Fruit fly (Drosophila melanogaster) whole organism, prepupa: ENCODE measurements around the gene Gcn5.
A peak's percentile ranks its signal among the peaks of the same experiment; 100 is the strongest.

Experiments
- Blimp-1 ChIP-seq: fragments of 200-800 bp; sonication (Bioruptor generic); optimal IDR thresholded peaks from 3 replicates; lab custom pipeline; 2017; ENCODE audit warnings: missing biosample characterization, missing genetic modification characterization, mild to moderate bottlenecking, moderate library complexity, missing genetic modification reagents
- CG10631 ChIP-seq: fragments of 200-800 bp; sonication (Bioruptor generic); optimal IDR thresholded peaks from 2 replicates; lab custom pipeline; 2016; ENCODE audit warnings: missing biosample characterization, missing genetic modification characterization
- CG10669 ChIP-seq: fragments of 200-800 bp; sonication (Bioruptor generic); optimal IDR thresholded peaks from 3 replicates; lab custom pipeline; 2018; ENCODE audit warnings: missing biosample characterization, mild to moderate bottlenecking, missing genetic modification characterization, moderate library complexity
- CG11294 ChIP-seq: fragments of 200-800 bp; sonication (Bioruptor generic); IDR thresholded peaks from 2 replicates; pipeline ENCODE4 v1.3.6; 2022; ENCODE audit warnings: missing biosample characterization, missing genetic modification characterization
- CG11762 ChIP-seq: fragments of 200-800 bp; sonication (Bioruptor generic); optimal IDR thresholded peaks from 3 replicates; lab custom pipeline; 2016; ENCODE audit warnings: missing biosample characterization, missing genetic modification characterization; ENCODE audit not compliant: insufficient read depth
- CG11902 ChIP-seq: fragments of 200-800 bp; sonication (Bioruptor generic); optimal IDR thresholded peaks from 3 replicates; lab custom pipeline; 2016; ENCODE audit warnings: missing biosample characterization, missing genetic modification characterization
- CG15336 ChIP-seq: fragments of 200-800 bp; sonication (Bioruptor generic); IDR thresholded peaks from 2 replicates; pipeline ENCODE4 v1.3.6; 2022; ENCODE audit warnings: missing biosample characterization, missing genetic modification characterization
- CG1621 ChIP-seq: fragments of 200-800 bp; sonication (Bioruptor generic); optimal IDR thresholded peaks from 3 replicates; lab custom pipeline; 2018; ENCODE audit warnings: missing biosample characterization, mild to moderate bottlenecking, missing genetic modification characterization
- CG3032 ChIP-seq: fragments of 200-800 bp; optimal IDR thresholded peaks from 2 replicates; lab custom pipeline; 2019; ENCODE audit warnings: missing biosample characterization, mild to moderate bottlenecking, missing genetic modification characterization, moderate library complexity
- CG31627 ChIP-seq: fragments of 200-800 bp; sonication (Bioruptor generic); optimal IDR thresholded peaks from 3 replicates; lab custom pipeline; 2016; ENCODE audit warnings: missing biosample characterization, missing genetic modification characterization
- CG32006 ChIP-seq: fragments of 200-800 bp; sonication (Bioruptor generic); optimal IDR thresholded peaks from 3 replicates; lab custom pipeline; 2017; ENCODE audit warnings: missing biosample characterization, mild to moderate bottlenecking, missing genetic modification characterization
- CG34406 ChIP-seq: fragments of 200-800 bp; sonication (Bioruptor generic); optimal IDR thresholded peaks from 3 replicates; lab custom pipeline; 2016; ENCODE audit warnings: missing biosample characterization, missing genetic modification characterization
- CG3919 ChIP-seq: fragments of 200-800 bp; sonication (Bioruptor generic); optimal IDR thresholded peaks from 3 replicates; lab custom pipeline; 2016; ENCODE audit warnings: missing biosample characterization, missing genetic modification characterization
- CG6163 ChIP-seq: fragments of 200-800 bp; sonication (Bioruptor generic); IDR thresholded peaks from 3 replicates; pipeline ENCODE4 v1.3.6; 2022; ENCODE audit warnings: missing biosample characterization, missing genetic modification characterization
- CG6276 ChIP-seq: fragments of 200-800 bp; sonication (Bioruptor generic); optimal IDR thresholded peaks from 2 replicates; lab custom pipeline; 2017; ENCODE audit warnings: missing biosample characterization, mild to moderate bottlenecking, missing genetic modification characterization
- CG6808 ChIP-seq: fragments of 200-800 bp; sonication (Bioruptor generic); optimal IDR thresholded peaks from 3 replicates; lab custom pipeline; 2017; ENCODE audit warnings: missing biosample characterization, missing genetic modification characterization, mild to moderate bottlenecking, moderate library complexity, missing genetic modification reagents
- CG6854 ChIP-seq: fragments of 200-800 bp; sonication (Bioruptor generic); optimal IDR thresholded peaks from 2 replicates; lab custom pipeline; 2017; ENCODE audit warnings: missing biosample characterization, mild to moderate bottlenecking, missing genetic modification characterization
- CG7368 ChIP-seq: fragments of 200-800 bp; sonication (Bioruptor generic); optimal IDR thresholded peaks from 3 replicates; lab custom pipeline; 2016; ENCODE audit warnings: missing biosample characterization, missing genetic modification characterization
- CG8119 ChIP-seq: fragments of 200-800 bp; sonication (Bioruptor generic); IDR thresholded peaks from 3 replicates; pipeline ENCODE4 v1.3.6; 2022; ENCODE audit warnings: missing biosample characterization, missing genetic modification characterization
- CG8319 ChIP-seq: fragments of 200-800 bp; sonication (Bioruptor generic); optimal IDR thresholded peaks from 3 replicates; lab custom pipeline; 2016; ENCODE audit warnings: missing biosample characterization, missing genetic modification characterization
- CG9139 ChIP-seq: fragments of 200-800 bp; sonication (Bioruptor generic); optimal IDR thresholded peaks from 3 replicates; lab custom pipeline; 2017; ENCODE audit warnings: missing biosample characterization, mild to moderate bottlenecking, missing genetic modification characterization
- Eip75B ChIP-seq: fragments of 200-800 bp; sonication (Bioruptor generic); optimal IDR thresholded peaks from 3 replicates; lab custom pipeline; 2016; ENCODE audit warnings: missing biosample characterization, missing genetic modification characterization
- Eip78C ChIP-seq: fragments of 200-800 bp; sonication (Bioruptor generic); peaks from one replicate; lab custom pipeline; 2016; ENCODE audit warnings: missing biosample characterization, missing genetic modification characterization
- Ets21C ChIP-seq: fragments of 200-800 bp; sonication (Bioruptor generic); optimal IDR thresholded peaks from 3 replicates; lab custom pipeline; 2016; ENCODE audit warnings: missing biosample characterization, missing genetic modification characterization
- Ets96B ChIP-seq: fragments of 200-800 bp; optimal IDR thresholded peaks from 2 replicates; lab custom pipeline; 2019; ENCODE audit warnings: missing biosample characterization, mild to moderate bottlenecking, missing genetic modification characterization, moderate library complexity
- Gug ChIP-seq: fragments of 200-800 bp; sonication (Bioruptor generic); IDR thresholded peaks from 2 replicates; pipeline ENCODE4 v1.3.6; 2022; ENCODE audit warnings: missing biosample characterization, missing genetic modification characterization
- Hr38 ChIP-seq: sonication (Bioruptor generic); optimal IDR thresholded peaks from 2 replicates; lab custom pipeline; 2016; ENCODE audit warnings: missing biosample characterization, missing genetic modification characterization
- Hr39 ChIP-seq: fragments of 200-800 bp; sonication (Bioruptor generic); optimal IDR thresholded peaks from 2 replicates; lab custom pipeline; 2016; ENCODE audit warnings: missing biosample characterization, missing genetic modification characterization
- Hr4 ChIP-seq: fragments of 200-800 bp; sonication (Bioruptor generic); optimal IDR thresholded peaks from 3 replicates; lab custom pipeline; 2016; ENCODE audit warnings: missing biosample characterization, missing genetic modification characterization
- Lpt ChIP-seq: fragments of 200-800 bp; sonication (Bioruptor generic); optimal IDR thresholded peaks from 3 replicates; lab custom pipeline; 2016; ENCODE audit warnings: missing biosample characterization, missing genetic modification characterization
- Met ChIP-seq: fragments of 200-800 bp; sonication (Bioruptor generic); optimal IDR thresholded peaks from 3 replicates; lab custom pipeline; 2016; ENCODE audit warnings: missing biosample characterization, missing genetic modification characterization
- OdsH ChIP-seq: fragments of 200-800 bp; sonication (Bioruptor generic); optimal IDR thresholded peaks from 3 replicates; lab custom pipeline; 2016; ENCODE audit warnings: missing biosample characterization, missing genetic modification characterization
- Smox ChIP-seq: fragments of 200-800 bp; sonication (Bioruptor generic); optimal IDR thresholded peaks from 3 replicates; lab custom pipeline; 2016; ENCODE audit warnings: missing biosample characterization, missing genetic modification characterization
- Sox102F ChIP-seq: fragments of 200-800 bp; sonication (Bioruptor generic); optimal IDR thresholded peaks from 2 replicates; lab custom pipeline; 2016; ENCODE audit warnings: missing biosample characterization, mild to moderate bottlenecking, missing genetic modification characterization
- Sox14 ChIP-seq: fragments of 200-800 bp; sonication (Bioruptor generic); optimal IDR thresholded peaks from 3 replicates; lab custom pipeline; 2016; ENCODE audit warnings: missing biosample characterization, missing genetic modification characterization
- Sox15 ChIP-seq: fragments of 200-800 bp; sonication (Bioruptor generic); optimal IDR thresholded peaks from 3 replicates; lab custom pipeline; 2016; ENCODE audit warnings: missing biosample characterization, missing genetic modification characterization
- achi ChIP-seq: fragments of 200-800 bp; sonication (Bioruptor generic); optimal IDR thresholded peaks from 3 replicates; lab custom pipeline; 2016; ENCODE audit warnings: missing biosample characterization, missing genetic modification characterization
- acj6 ChIP-seq: fragments of 200-800 bp; sonication (Bioruptor generic); optimal IDR thresholded peaks from 3 replicates; lab custom pipeline; 2016; ENCODE audit warnings: missing biosample characterization, missing genetic modification characterization
- cyc ChIP-seq: fragments of 200-800 bp; sonication (Bioruptor generic); optimal IDR thresholded peaks from 3 replicates; lab custom pipeline; 2016; ENCODE audit warnings: missing biosample characterization, missing genetic modification characterization
- dac ChIP-seq: fragments of 200-800 bp; sonication (Bioruptor generic); optimal IDR thresholded peaks from 2 replicates; lab custom pipeline; 2017; ENCODE audit warnings: missing biosample characterization, mild to moderate bottlenecking, missing genetic modification characterization
- dsx ChIP-seq: fragments of 200-800 bp; optimal IDR thresholded peaks from 3 replicates; lab custom pipeline; 2019; ENCODE audit warnings: missing biosample characterization, mild to moderate bottlenecking, missing genetic modification characterization, moderate library complexity; ENCODE audit not compliant: poor library complexity, severe bottlenecking
- eg ChIP-seq: fragments of 200-800 bp; sonication (Bioruptor generic); IDR thresholded peaks from 3 replicates; pipeline ENCODE4 v1.3.6; 2022; ENCODE audit warnings: missing biosample characterization, missing genetic modification characterization
- fd59A ChIP-seq: fragments of 200-800 bp; sonication (Bioruptor generic); optimal IDR thresholded peaks from 2 replicates; lab custom pipeline; 2017; ENCODE audit warnings: missing biosample characterization, mild to moderate bottlenecking, missing genetic modification characterization, missing genetic modification reagents
- fd85E ChIP-seq: fragments of 200-800 bp; sonication (Bioruptor generic); optimal IDR thresholded peaks from 3 replicates; lab custom pipeline; 2016; ENCODE audit warnings: missing biosample characterization, missing genetic modification characterization
- fkh ChIP-seq: fragments of 200-800 bp; sonication (Bioruptor generic); optimal IDR thresholded peaks from 3 replicates; lab custom pipeline; 2017; ENCODE audit warnings: missing biosample characterization, mild to moderate bottlenecking, missing genetic modification characterization, moderate library complexity
- lz ChIP-seq: fragments of 200-800 bp; sonication (Bioruptor generic); optimal IDR thresholded peaks from 3 replicates; lab custom pipeline; 2016; ENCODE audit warnings: missing biosample characterization, missing genetic modification characterization
- net ChIP-seq: fragments of 200-800 bp; sonication (Bioruptor generic); optimal IDR thresholded peaks from 3 replicates; lab custom pipeline; 2016; ENCODE audit warnings: missing biosample characterization, missing genetic modification characterization
- pdm3 ChIP-seq: fragments of 200-800 bp; sonication (Bioruptor generic); optimal IDR thresholded peaks from 3 replicates; lab custom pipeline; 2016; ENCODE audit warnings: missing biosample characterization, missing genetic modification characterization
- salr ChIP-seq, 2 experiments: fragments of 200-800 bp; sonication (Bioruptor generic); optimal IDR thresholded peaks; 3 replicates each; lab custom pipeline; 2016 to 2018; ENCODE audit warnings: missing biosample characterization in 2 of 2, missing genetic modification characterization in 2 of 2, mild to moderate bottlenecking in 1 of 2
- spab ChIP-seq: fragments of 200-800 bp; sonication (Bioruptor generic); optimal IDR thresholded peaks from 2 replicates; lab custom pipeline; 2017; ENCODE audit warnings: missing biosample characterization, mild to moderate bottlenecking, missing genetic modification characterization, missing genetic modification reagents
- svp ChIP-seq: fragments of 200-800 bp; sonication (Bioruptor generic); peaks from one replicate; lab custom pipeline; 2016; ENCODE audit warnings: missing biosample characterization, missing genetic modification characterization
- topi ChIP-seq: fragments of 200-800 bp; sonication (Bioruptor generic); optimal IDR thresholded peaks from 3 replicates; lab custom pipeline; 2016; ENCODE audit warnings: missing biosample characterization, missing genetic modification characterization
- vri ChIP-seq: fragments of 200-800 bp; sonication (Bioruptor generic); optimal IDR thresholded peaks from 3 replicates; lab custom pipeline; 2016; ENCODE audit warnings: missing biosample characterization, mild to moderate bottlenecking, missing genetic modification characterization

Gcn5 gene

DNA sequence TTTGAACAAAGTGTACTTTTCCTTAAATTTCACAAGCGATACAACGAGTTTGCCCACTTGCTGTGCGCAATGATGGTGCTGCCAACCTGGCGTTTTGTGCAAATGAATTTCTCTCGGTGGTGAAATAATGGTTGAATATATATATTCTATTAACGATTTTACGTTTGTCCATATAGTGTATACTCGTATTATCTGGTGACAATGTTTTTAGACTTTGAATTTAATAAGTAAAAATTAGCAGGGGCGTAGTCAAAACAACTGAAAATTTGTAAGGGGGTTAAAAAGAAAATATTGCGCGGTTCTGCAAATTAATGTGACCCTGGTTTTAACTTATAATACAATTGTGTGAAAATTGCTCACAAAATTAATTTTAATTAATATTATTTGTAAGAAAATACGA is at the start of gene Gcn5, which contains the start of gene ver:
TSS of gene Gcn5 (minus strand) at position 74 of the 400 bp plus-strand sequence.
TSS of gene ver (plus strand) at position 47 of the 400 bp plus-strand sequence.
- TF ChIP-seq Hr38 (GFP tag; lab: Kevin White, UChicago) = peak; percentile 12
- peak; percentile 99 for TF ChIP-seq Eip78C
- peak; percentile 94 for TF ChIP-seq CG10669 (GFP tag; lab: Kevin White, UChicago)
- TF ChIP-seq pdm3 (GFP tag; lab: Kevin White, UChicago) = peak; percentile 98
- peak; percentile 94 for TF ChIP-seq Ets21C (GFP tag; lab: Kevin White, UChicago)
- peak; percentile 97 for TF ChIP-seq CG32006 (GFP tag; lab: Kevin White, UChicago)
- peak; percentile 97 for TF ChIP-seq Hr39 (GFP tag; lab: Kevin White, UChicago)
- TF ChIP-seq CG6276 = peak; percentile 96
- TF ChIP-seq CG8119 (GFP tag; lab: Robert Waterston, UW) = peak; percentile 96
- TF ChIP-seq dac (GFP tag; lab: Kevin White, UChicago) = peak; percentile 88
- TF ChIP-seq CG11762 (GFP tag; lab: Kevin White, UChicago) = peak; percentile 92
- TF ChIP-seq dsx (GFP tag; lab: Kevin White, UChicago) = peak; percentile 90
- TF ChIP-seq CG10631 (GFP tag; lab: Kevin White, UChicago) = peak; percentile 96
- peak; percentile 98 for TF ChIP-seq OdsH (GFP tag; lab: Kevin White, UChicago)
- TF ChIP-seq CG15336 (GFP tag; lab: Robert Waterston, UW) = peak; percentile 97
- peak; percentile 95 for TF ChIP-seq Sox15
- peak; percentile 72 for TF ChIP-seq fd85E (GFP tag; lab: Kevin White, UChicago)
- TF ChIP-seq Eip75B = peak; percentile 96
- TF ChIP-seq topi (GFP tag; lab: Kevin White, UChicago) = peak; percentile 98
- TF ChIP-seq CG9139 (GFP tag; lab: Kevin White, UChicago) = peak; percentile 82
- TF ChIP-seq CG3919 (GFP tag; lab: Kevin White, UChicago) = peak; percentile 97
- peak; percentile 93 for TF ChIP-seq CG6854 (GFP tag; lab: Kevin White, UChicago)
- peak; percentile 98 for TF ChIP-seq Sox14 (GFP tag; lab: Kevin White, UChicago)
- TF ChIP-seq CG8319 (GFP tag; lab: Kevin White, UChicago) = peak; percentile 95
- peak; percentile 97 for TF ChIP-seq Met (GFP tag; lab: Kevin White, UChicago)
- TF ChIP-seq fkh (GFP tag; lab: Kevin White, UChicago) = peak; percentile 71
- TF ChIP-seq cyc (GFP tag; lab: Kevin White, UChicago) = peak; percentile 97
- TF ChIP-seq Hr4 (GFP tag; lab: Kevin White, UChicago) = peak; percentile 97
- peak; percentile 91 for TF ChIP-seq Ets96B
- TF ChIP-seq CG3032 = peak; percentile 94
- peak; percentile 97 for TF ChIP-seq Smox (GFP tag; lab: Kevin White, UChicago)
- peak; percentile 91 for TF ChIP-seq CG6808 (GFP tag; lab: Kevin White, UChicago)
- TF ChIP-seq fd59A = peak; percentile 87
- TF ChIP-seq Blimp-1 = peak; percentile 90
- TF ChIP-seq vri (GFP tag; lab: Kevin White, UChicago) = peak; percentile 98
- TF ChIP-seq Lpt (GFP tag; lab: Kevin White, UChicago) = peak; percentile 95
- TF ChIP-seq CG7368 (GFP tag; lab: Kevin White, UChicago) = peak; percentile 89
- peak; percentile 97 for TF ChIP-seq CG31627 (GFP tag; lab: Kevin White, UChicago)
- peak; percentile 98 for TF ChIP-seq acj6
- TF ChIP-seq net (GFP tag; lab: Kevin White, UChicago) = peak; percentile 97
- peak; percentile 96 for TF ChIP-seq Gug (GFP tag; lab: Robert Waterston, UW)
- peak; percentile 97 for TF ChIP-seq CG34406 (GFP tag; lab: Kevin White, UChicago)
- peak; percentile 98 for TF ChIP-seq eg (GFP tag; lab: Robert Waterston, UW)
- peak; percentile 91 to 95 for TF ChIP-seq salr (GFP tag; optimal IDR thresholded peaks at IDR 0.05; lab: Kevin White, UChicago)
- peak; percentile 98 for TF ChIP-seq lz (GFP tag; lab: Kevin White, UChicago)
- peak; percentile 98 for TF ChIP-seq Sox102F (GFP tag; lab: Kevin White, UChicago)
- peak; percentile 99 for TF ChIP-seq svp (GFP tag; lab: Kevin White, UChicago)
- peak; percentile 88 for TF ChIP-seq CG1621 (tag; lab: Kevin White, UChicago)
- peak; percentile 95 for TF ChIP-seq CG11294
- TF ChIP-seq spab (GFP tag; lab: Kevin White, UChicago) = peak; percentile 89
- TF ChIP-seq CG6163 (GFP tag; lab: Robert Waterston, UW) = peak; percentile 98
- TF ChIP-seq CG11902 (GFP tag; lab: Kevin White, UChicago) = peak; percentile 92
- TF ChIP-seq achi (GFP tag; lab: Kevin White, UChicago) = peak; percentile 97
